Worm (Caenorhabditis elegans): ENCODE measurements around the gene fbxa-99.
A peak's percentile ranks its signal among the peaks of the same experiment; 100 is the strongest.

The fbxa-99 gene

DNA sequence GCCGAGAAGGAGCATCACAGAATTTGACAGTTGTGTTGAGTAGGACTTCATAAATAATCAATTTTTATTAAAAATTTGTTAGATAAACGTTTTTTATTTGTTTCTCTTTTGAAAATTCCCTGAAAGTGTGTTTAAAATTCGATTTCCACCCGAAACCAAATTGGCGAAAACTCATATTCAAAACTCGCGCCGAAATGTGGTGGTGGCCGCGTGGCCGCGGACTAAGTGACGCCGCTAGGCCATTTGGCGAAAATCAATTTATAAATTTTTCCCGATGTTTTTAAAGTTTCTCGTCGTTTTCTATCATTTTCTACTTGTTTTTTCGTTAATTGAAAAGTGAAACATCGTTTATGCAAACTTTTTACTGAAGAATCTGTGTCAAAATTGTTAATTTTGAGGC is 39.9 kb upstream of the fbxa-99 start (continued):
- peak; percentile 1 for TF ChIP-seq C16A3.4 (tag; optimal IDR thresholded peaks at IDR 0.05)
- peak; percentile 52 for TF ChIP-seq dsc-1 (tag; optimal IDR thresholded peaks at IDR 0.05)
- no peak for TF ChIP-seq unc-130 (tag; optimal IDR thresholded peaks at IDR 0.05)
- TF ChIP-seq sox-4 (tag; optimal IDR thresholded peaks at IDR 0.05), result peak; percentile 51
- TF ChIP-seq fkh-4 (tag; optimal IDR thresholded peaks at IDR 0.05; ENCODE audit: borderline replicate concordance), result peak; percentile 60
- no peak for TF ChIP-seq lin-14 (GFP tag; optimal IDR thresholded peaks at IDR 0.05)
- peak; percentile 92 to 95 for TF ChIP-seq efl-1 (optimal IDR thresholded peaks at IDR 0.05)
- peak; percentile 92 to 99 for TF ChIP-seq efl-1 (GFP tag; optimal IDR thresholded peaks at IDR 0.05 in 1 of 2)
- peak; percentile 15 to 52 (median 36) for TF ChIP-seq ceh-82 (tag; optimal IDR thresholded peaks at IDR 0.05)
- TF ChIP-seq pax-3 (tag; optimal IDR thresholded peaks at IDR 0.05), result peak; percentile 40
- TF ChIP-seq mdl-1 (tag; optimal IDR thresholded peaks at IDR 0.05), result no peak
- TF ChIP-seq rnt-1 (tag; optimal IDR thresholded peaks at IDR 0.05), result peak; percentile 96
- no peak for TF ChIP-seq ceh-88 (GFP tag; IDR thresholded peaks at IDR 0.05)
- no peak for TF ChIP-seq C34B4.2 (tag; optimal IDR thresholded peaks at IDR 0.05)
- no peak for TF ChIP-seq vab-15 (tag; optimal IDR thresholded peaks at IDR 0.05)
- peak; percentile 75 for TF ChIP-seq nhr-90 (tag; optimal IDR thresholded peaks at IDR 0.05; ENCODE audit: poor library complexity)
- no peak for TF ChIP-seq pqm-1 (tag; optimal IDR thresholded peaks at IDR 0.05)
- peak; percentile 72 for TF ChIP-seq irx-1 (tag; optimal IDR thresholded peaks at IDR 0.05)
- TF ChIP-seq Y116A8C.19 (tag; optimal IDR thresholded peaks at IDR 0.05; ENCODE audit: borderline replicate concordance), result peak; percentile 30

DNA sequence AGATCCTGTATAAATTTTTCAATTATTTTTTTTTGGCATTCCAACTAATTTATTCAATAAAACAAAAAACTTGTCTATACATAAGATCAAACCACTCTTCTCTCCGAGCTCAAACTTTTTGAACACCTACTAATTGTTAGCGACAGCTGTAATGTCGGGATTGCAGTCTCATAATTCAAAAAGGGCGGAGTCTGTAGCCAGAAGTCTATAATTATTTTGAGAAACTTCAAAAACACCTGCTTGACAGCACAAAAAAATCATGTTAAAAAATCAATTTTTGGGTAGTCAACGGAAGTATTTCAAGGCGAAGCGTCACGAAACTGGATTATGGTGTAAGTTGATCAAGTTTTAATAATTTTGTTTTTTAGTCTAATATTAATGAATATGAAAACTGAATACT is 37.4 kb upstream of the fbxa-99 start, which contains the start of gene srx-44:
srx-44 (plus strand) TSS at position 301 of the 400 bp plus-strand sequence.
- no peak for TF ChIP-seq C04F5.9 (tag; optimal IDR thresholded peaks at IDR 0.05)
- TF ChIP-seq nhr-237 (tag; optimal IDR thresholded peaks at IDR 0.05), result no peak
- TF ChIP-seq sup-37 (GFP tag; optimal IDR thresholded peaks at IDR 0.05), result no peak
- no peak for TF ChIP-seq ceh-88 (GFP tag; IDR thresholded peaks at IDR 0.05)
- no peak for TF ChIP-seq ama-1 (optimal IDR thresholded peaks at IDR 0.05)
- no peak for TF ChIP-seq mdl-1 (tag; optimal IDR thresholded peaks at IDR 0.05)
- no peak for TF ChIP-seq F16B12.6 (tag; optimal IDR thresholded peaks at IDR 0.05)
- TF ChIP-seq nhr-19 (GFP tag; conservative IDR thresholded peaks at IDR 0.05), result no peak
- no peak for TF ChIP-seq fkh-10 (GFP tag; optimal IDR thresholded peaks at IDR 0.05)

DNA sequence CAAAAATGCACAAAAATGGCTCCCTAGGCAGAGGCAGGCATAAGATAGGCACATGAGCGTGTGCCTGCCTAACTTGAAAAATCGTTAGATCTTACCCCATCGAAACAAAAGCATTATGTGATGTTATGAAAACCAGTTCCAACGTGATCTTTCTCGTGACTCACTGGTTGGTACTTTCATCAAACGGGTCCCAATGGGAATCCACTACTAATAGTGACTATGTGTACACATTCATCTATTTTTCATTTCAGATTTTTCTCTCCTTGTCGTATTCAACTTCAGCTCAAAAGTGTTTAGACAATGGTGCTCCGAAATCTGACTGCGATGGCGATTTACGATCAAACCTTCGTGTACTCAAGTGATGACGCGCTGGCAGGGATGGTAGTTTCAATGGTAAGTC is 35.0 kb upstream of the fbxa-99 start, which contains the start of gene srx-43:
srx-43 (plus strand) TSS at position 301 of the 400 bp plus-strand sequence.
- TF ChIP-seq unc-30 (tag; optimal IDR thresholded peaks at IDR 0.05), result no peak
- no peak for TF ChIP-seq elt-3 (tag; optimal IDR thresholded peaks at IDR 0.05)
- TF ChIP-seq snu-23 (GFP tag; optimal IDR thresholded peaks at IDR 0.05), result no peak
- no peak for TF ChIP-seq elt-2 (tag; optimal IDR thresholded peaks at IDR 0.05)
- no peak for TF ChIP-seq hlh-17 (GFP tag; optimal IDR thresholded peaks at IDR 0.05; ENCODE audit: borderline replicate concordance)
- TF ChIP-seq mep-1 (tag; optimal IDR thresholded peaks at IDR 0.05), result no peak
- TF ChIP-seq rnt-1 (tag; optimal IDR thresholded peaks at IDR 0.05), result no peak
- TF ChIP-seq ama-1 (optimal IDR thresholded peaks at IDR 0.05), result no peak
- TF ChIP-seq nhr-76 (tag; optimal IDR thresholded peaks at IDR 0.05), result no peak
- no peak for TF ChIP-seq unc-130 (tag; optimal IDR thresholded peaks at IDR 0.05)
- no peak for TF ChIP-seq lin-14 (GFP tag; optimal IDR thresholded peaks at IDR 0.05)
- TF ChIP-seq fkh-10 (GFP tag; optimal IDR thresholded peaks at IDR 0.05), result no peak
- TF ChIP-seq tlp-1 (tag; optimal IDR thresholded peaks at IDR 0.05), result no peak
- TF ChIP-seq lsy-2 (tag; optimal IDR thresholded peaks at IDR 0.05), result no peak

DNA sequence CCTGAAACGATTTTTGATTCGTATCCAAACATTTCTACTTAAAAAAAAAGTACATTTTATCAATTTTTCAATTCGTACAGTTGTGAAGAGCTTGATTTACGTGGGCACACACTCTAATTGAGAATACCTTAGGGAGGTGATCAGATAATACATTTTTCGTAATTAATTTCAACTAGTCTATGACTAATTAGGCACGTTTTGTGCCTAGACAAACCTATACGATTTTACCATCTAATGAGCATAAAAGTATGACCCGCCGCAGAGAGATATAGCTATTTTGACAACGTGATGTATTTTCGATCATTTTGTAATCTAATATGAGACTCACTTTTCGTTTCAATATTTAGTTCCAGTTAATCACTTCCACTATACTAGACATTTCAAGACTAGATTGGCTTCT is 34.3 kb upstream of the fbxa-99 start:
- no peak for TF ChIP-seq aly-2 (tag; optimal IDR thresholded peaks at IDR 0.05)
- peak; percentile 66 for TF ChIP-seq ceh-8 (GFP tag; optimal IDR thresholded peaks at IDR 0.05)
